Worm (Caenorhabditis elegans) whole organism, L4/young adult: ENCODE measurements around the gene lin-15B.

Experiments used
- dao-5 ChIP-seq: sonication (generic microtip); optimal IDR thresholded peaks from 2 replicates; lab custom pipeline; 2016; ENCODE audit warnings: missing genotype, missing genetic modification characterization, moderate library complexity, missing compliant biosample characterization
- him-1 ChIP-seq: sonication (generic microtip); optimal IDR thresholded peaks from 2 replicates; lab custom pipeline; 2016; ENCODE audit warnings: missing genotype, missing genetic modification reagents, missing genetic modification characterization, missing compliant biosample characterization

ce11 chrX:15736419-15736818, 10.5 kb downstream of the lin-15B start:
- TF ChIP-seq him-1 (tag; lab: Kevin White, UChicago) (no peak), dao-5 (tag; lab: Kevin White, UChicago) (no peak)
